Fruit fly (Drosophila melanogaster) whole organism, wandering third instar larva: Measurements from ENCODE around the gene CG5886.

ENCODE experiments used
- Abd-B ChIP-seq: fragments of >200 bp; optimal IDR thresholded peaks from 2 replicates; lab custom pipeline; 2017; ENCODE audit warnings: missing biosample characterization, missing genetic modification characterization
- CG32264 ChIP-seq: fragments of 200-800 bp; sonication (Bioruptor generic); optimal IDR thresholded peaks from 2 replicates; lab custom pipeline; 2016; ENCODE audit warnings: missing biosample characterization, missing genetic modification characterization
- CG9705 ChIP-seq: fragments of 200-800 bp; sonication (Bioruptor generic); optimal IDR thresholded peaks from 2 replicates; lab custom pipeline; 2018; ENCODE audit warnings: missing biosample characterization, mild to moderate bottlenecking, missing genetic modification characterization
- CrebA ChIP-seq: fragments of 200-800 bp; sonication (Bioruptor generic); optimal IDR thresholded peaks from 2 replicates; lab custom pipeline; 2016; ENCODE audit warnings: missing biosample characterization, mild to moderate bottlenecking, missing genetic modification characterization, borderline replicate concordance
- Dfd ChIP-seq: fragments of >200 bp; optimal IDR thresholded peaks from 2 replicates; lab custom pipeline; 2017; ENCODE audit warnings: missing biosample characterization, missing genetic modification characterization
- HLH106 ChIP-seq: fragments of 200-800 bp; optimal IDR thresholded peaks from 3 replicates; lab custom pipeline; 2019; ENCODE audit warnings: missing biosample characterization, mild to moderate bottlenecking, missing genetic modification characterization, moderate library complexity
- Hnf4 ChIP-seq: fragments of 200-800 bp; sonication (Bioruptor generic); optimal IDR thresholded peaks from 2 replicates; lab custom pipeline; 2016; ENCODE audit warnings: missing biosample characterization, mild to moderate bottlenecking, missing genetic modification characterization
- Hr78 ChIP-seq: fragments of >200 bp; optimal IDR thresholded peaks from 2 replicates; lab custom pipeline; 2017; ENCODE audit warnings: missing biosample characterization, missing genetic modification characterization
- Hr83 ChIP-seq: fragments of 200-300 bp; sonication (Bioruptor generic); optimal IDR thresholded peaks from 2 replicates; lab custom pipeline; 2016; ENCODE audit warnings: missing biosample characterization, mild to moderate bottlenecking, missing genetic modification characterization, moderate library complexity; ENCODE audit not compliant: poor library complexity, severe bottlenecking
- Jra ChIP-seq: sonication (Bioruptor generic); optimal IDR thresholded peaks from 2 replicates; lab custom pipeline; 2016; ENCODE audit warnings: missing biosample characterization, missing genetic modification characterization
- Myc ChIP-seq: fragments of >200 bp; optimal IDR thresholded peaks from 2 replicates; lab custom pipeline; 2017
- OdsH ChIP-seq: fragments of 200-800 bp; sonication (Bioruptor generic); optimal IDR thresholded peaks from 2 replicates; lab custom pipeline; 2016; ENCODE audit warnings: missing biosample characterization, mild to moderate bottlenecking, missing genetic modification characterization
- Rel ChIP-seq, 2 experiments: fragments of 200-800 bp; sonication (Bioruptor generic) in 1 of 2; optimal IDR thresholded peaks; 2 replicates in 1 of 2; 3 replicates in 1 of 2; lab custom pipeline; 2016 to 2019; ENCODE audit warnings: mild to moderate bottlenecking in 2 of 2, missing biosample characterization in 2 of 2, missing genetic modification characterization in 2 of 2, moderate library complexity in 1 of 2
- Sp1 ChIP-seq: fragments of 200-800 bp; sonication (Bioruptor generic); optimal IDR thresholded peaks from 3 replicates; lab custom pipeline; 2019; ENCODE audit warnings: missing biosample characterization, mild to moderate bottlenecking, missing genetic modification characterization, moderate library complexity
- Vsx2 ChIP-seq: fragments of 200-300, 225-300 bp; sonication (Bioruptor generic); optimal IDR thresholded peaks from 2 replicates; lab custom pipeline; 2018; ENCODE audit warnings: missing biosample characterization, missing genetic modification characterization; ENCODE audit not compliant: partially characterized antibody
- brk ChIP-seq: fragments of 200-800 bp; sonication (Bioruptor generic); optimal IDR thresholded peaks from 2 replicates; lab custom pipeline; 2016; ENCODE audit warnings: missing biosample characterization, mild to moderate bottlenecking, missing genetic modification characterization
- dl ChIP-seq, 2 experiments: fragments of 175-275, 200-275 bp in 1 of 2; fragments of 200-275 bp in 1 of 2; sonication (Bioruptor generic); optimal IDR thresholded peaks; lab custom pipeline; 2018; ENCODE audit warnings: mild to moderate bottlenecking in 2 of 2, missing biosample characterization in 2 of 2, missing genetic modification characterization in 2 of 2, moderate library complexity in 2 of 2; ENCODE audit not compliant: partially characterized antibody in 2 of 2, insufficient read depth in 1 of 2
- dmrt93B ChIP-seq: fragments of 200-800 bp; sonication (Bioruptor generic); optimal IDR thresholded peaks from 2 replicates; lab custom pipeline; 2018; ENCODE audit warnings: missing biosample characterization, mild to moderate bottlenecking, missing genetic modification characterization
- dsf ChIP-seq: sonication (Bioruptor generic); optimal IDR thresholded peaks from 2 replicates; lab custom pipeline; 2016; ENCODE audit warnings: missing biosample characterization, missing genetic modification characterization, borderline replicate concordance
- ey ChIP-seq: fragments of 200-800 bp; sonication (Bioruptor generic); optimal IDR thresholded peaks from 2 replicates; lab custom pipeline; 2016; ENCODE audit warnings: missing biosample characterization, missing genetic modification characterization
- foxo ChIP-seq, 2 experiments: fragments of 200-800 bp; sonication (Bioruptor generic); optimal IDR thresholded peaks; 2 replicates in 1 of 2; 3 replicates in 1 of 2; lab custom pipeline; 2016 to 2017; ENCODE audit warnings: missing biosample characterization in 2 of 2, missing genetic modification characterization in 2 of 2
- fru ChIP-seq: fragments of 200-800 bp; sonication (Bioruptor generic); optimal IDR thresholded peaks from 3 replicates; lab custom pipeline; 2016; ENCODE audit warnings: missing biosample characterization, mild to moderate bottlenecking, missing genetic modification characterization
- h ChIP-seq: fragments of 200-800 bp; sonication (Bioruptor generic); optimal IDR thresholded peaks from 3 replicates; lab custom pipeline; 2016; ENCODE audit warnings: missing biosample characterization, mild to moderate bottlenecking, missing genetic modification characterization
- jim ChIP-seq: fragments of 175-275, 200-325 bp; sonication (Bioruptor generic); optimal IDR thresholded peaks from 2 replicates; lab custom pipeline; 2016; ENCODE audit warnings: missing biosample characterization, mild to moderate bottlenecking, missing genetic modification characterization
- lola ChIP-seq: fragments of >200 bp; optimal IDR thresholded peaks from 2 replicates; lab custom pipeline; 2017; ENCODE audit warnings: missing biosample characterization, missing genetic modification characterization
- pan ChIP-seq: fragments of >200 bp; optimal IDR thresholded peaks from 2 replicates; lab custom pipeline; 2017
- rgr ChIP-seq: fragments of 200-800 bp; sonication (Bioruptor generic); optimal IDR thresholded peaks from 3 replicates; lab custom pipeline; 2016; ENCODE audit warnings: missing biosample characterization, mild to moderate bottlenecking, missing genetic modification characterization
- sv ChIP-seq: fragments of 200-800 bp; sonication (Bioruptor generic); optimal IDR thresholded peaks from 3 replicates; lab custom pipeline; 2016; ENCODE audit warnings: missing biosample characterization, missing genetic modification characterization
- tai ChIP-seq: sonication (Bioruptor generic); optimal IDR thresholded peaks from 2 replicates; lab custom pipeline; 2016; ENCODE audit warnings: missing biosample characterization, missing genetic modification characterization

Gene CG5886

DNA sequence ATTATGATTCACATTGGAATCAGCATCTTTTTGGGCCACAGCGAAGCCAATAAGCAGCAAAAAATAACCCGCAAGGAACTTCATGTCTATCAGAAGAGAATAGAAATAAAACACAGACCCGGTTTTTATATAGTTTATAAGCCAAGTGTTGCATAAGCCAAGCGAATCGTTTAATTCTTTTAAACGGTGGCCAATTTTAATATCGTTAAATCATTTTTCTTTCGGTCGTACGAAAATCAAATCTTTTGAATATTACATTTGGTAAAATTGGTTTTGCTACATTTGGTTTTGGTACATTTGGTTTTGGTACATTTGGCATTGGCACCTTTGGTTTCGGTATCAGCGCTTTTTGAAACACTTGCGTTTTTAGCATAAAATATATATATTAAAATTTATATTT lies 21.3 kb upstream of the CG5886 start, which contains the start of gene Sfp96F:
Gene Sfp96F (minus strand): TSS at position 101 of the 400 bp plus-strand sequence.
- TF ChIP-seq Sp1 (no peak), Rel (GFP tag; optimal IDR thresholded peaks at IDR 0.05; lab: Kevin White, UChicago) (no peak), Rel (tag; optimal IDR thresholded peaks at IDR 0.05; lab: Kevin White, UChicago) (no peak), ey (no peak), Vsx2 (GFP tag; lab: Kevin White, UChicago) (no peak), pan (lab: Kevin White, UChicago) (no peak), dl (GFP tag; optimal IDR thresholded peaks at IDR 0.05; lab: Kevin White, UChicago; ENCODE audit: insufficient read depth in 1 of 2, partially characterized antibody in 2 of 2) (no peak), Dfd (GFP tag; lab: Kevin White, UChicago) (no peak)

DNA sequence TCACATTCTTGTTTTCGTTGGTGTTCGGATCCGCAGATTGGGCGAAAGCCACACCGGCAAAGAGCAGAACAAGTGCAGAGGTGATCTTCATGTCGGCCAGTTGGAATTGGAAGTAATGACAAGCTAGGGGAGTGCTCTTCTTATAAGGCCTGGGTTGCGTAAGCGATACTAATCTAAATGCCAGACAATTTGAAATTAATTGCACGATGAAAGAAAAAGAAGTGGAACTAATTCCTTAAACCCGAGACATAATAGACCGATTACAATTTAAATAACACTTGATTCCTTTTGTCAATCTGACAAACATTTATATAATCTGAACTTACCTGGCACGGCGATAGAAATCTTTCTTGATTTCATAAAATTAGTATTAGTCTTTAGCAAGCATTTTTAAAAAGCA lies 20.6 kb upstream of the CG5886 start, which contains the start of gene Mst57Db:
Gene Mst57Db (minus strand): TSS at position 101 of the 400 bp plus-strand sequence.
- TF ChIP-seq pan (lab: Kevin White, UChicago) (no peak), HLH106 (tag; lab: Kevin White, UChicago) (no peak), CrebA (GFP tag; lab: Kevin White, UChicago) (no peak), CG9705 (GFP tag; lab: Kevin White, UChicago) (no peak), dl (GFP tag; optimal IDR thresholded peaks at IDR 0.05; lab: Kevin White, UChicago; ENCODE audit: insufficient read depth in 1 of 2, partially characterized antibody in 2 of 2) (no peak), dmrt93B (GFP tag; lab: Kevin White, UChicago) (no peak), Hr83 (GFP tag; lab: Kevin White, UChicago) (no peak), rgr (GFP tag; lab: Kevin White, UChicago) (no peak), Hnf4 (GFP tag; lab: Kevin White, UChicago) (no peak), Abd-B (no peak), Jra (GFP tag; lab: Kevin White, UChicago) (no peak), dsf (no peak), h (GFP tag; lab: Kevin White, UChicago) (no peak), tai (GFP tag; lab: Kevin White, UChicago) (no peak), foxo (GFP tag; optimal IDR thresholded peaks at IDR 0.05; lab: Kevin White, UChicago) (no peak), Vsx2 (GFP tag; lab: Kevin White, UChicago) (no peak), Sp1 (no peak), lola (GFP tag; lab: Kevin White, UChicago) (no peak), Rel (GFP tag; optimal IDR thresholded peaks at IDR 0.05; lab: Kevin White, UChicago) (no peak), Rel (tag; optimal IDR thresholded peaks at IDR 0.05; lab: Kevin White, UChicago) (no peak), CG32264 (GFP tag; lab: Kevin White, UChicago) (no peak)

DNA sequence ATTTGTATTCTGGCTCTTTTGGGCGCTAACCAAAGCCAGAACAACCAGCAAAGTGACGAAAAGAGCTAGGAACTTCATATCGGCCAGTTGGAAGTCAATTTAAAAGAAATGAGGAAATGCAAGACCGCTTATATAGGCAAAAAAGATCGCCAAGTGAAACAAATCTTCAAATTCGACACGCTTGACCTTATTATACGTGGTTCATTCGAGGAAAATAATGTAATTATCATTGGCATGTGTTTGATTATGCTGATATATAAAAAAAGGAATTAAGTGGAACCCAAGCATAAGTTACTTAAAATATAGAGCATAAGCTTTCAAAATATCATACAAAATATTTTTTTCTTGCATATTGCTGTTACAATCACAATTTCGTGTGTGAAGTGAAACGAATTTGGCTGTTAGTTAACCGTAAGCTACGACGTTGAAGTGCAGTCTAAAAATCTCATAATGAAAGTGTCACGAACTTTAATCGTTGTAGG lies 19.6 kb upstream of the CG5886 start, which contains the start of the genes Mst57Da and alpha4GT2:
Gene Mst57Da (minus strand): TSS at position 101 of the 482 bp plus-strand sequence.
Gene alpha4GT2 (plus strand): TSS at position 432 of the 482 bp plus-strand sequence.
- no peak for TF ChIP-seq dsf
- TF ChIP-seq Vsx2 (GFP tag; lab: Kevin White, UChicago): no peak
- TF ChIP-seq Dfd (GFP tag; lab: Kevin White, UChicago): no peak
- no peak for TF ChIP-seq rgr (GFP tag; lab: Kevin White, UChicago)
- no peak for TF ChIP-seq sv (GFP tag; lab: Kevin White, UChicago)
- no peak for TF ChIP-seq Hnf4 (GFP tag; lab: Kevin White, UChicago)
- TF ChIP-seq Hr78 (GFP tag; lab: Kevin White, UChicago): no peak
- TF ChIP-seq pan (lab: Kevin White, UChicago): no peak

DNA sequence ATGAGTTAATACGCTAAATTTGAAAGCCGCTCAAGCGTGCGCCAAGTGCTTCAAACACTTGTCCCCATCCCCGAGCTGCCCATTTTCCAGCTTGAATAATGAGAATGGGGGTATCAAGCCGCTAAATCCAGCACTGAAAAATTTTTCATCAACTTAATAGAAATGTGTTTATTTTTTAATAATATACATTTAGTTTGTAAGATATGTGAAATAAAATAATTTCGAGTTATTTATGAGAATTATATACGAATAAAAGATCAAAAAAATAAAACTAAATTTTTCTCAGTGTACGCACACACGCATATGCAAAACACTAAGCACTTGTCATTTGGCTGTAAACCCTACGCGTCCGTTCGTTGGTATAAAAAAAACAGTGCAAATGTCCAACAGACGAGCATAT lies 3.4 kb downstream of the CG5886 start:
- TF ChIP-seq Dfd (GFP tag; lab: Kevin White, UChicago) (no peak), HLH106 (tag; lab: Kevin White, UChicago) (peak; percentile 13)

DNA sequence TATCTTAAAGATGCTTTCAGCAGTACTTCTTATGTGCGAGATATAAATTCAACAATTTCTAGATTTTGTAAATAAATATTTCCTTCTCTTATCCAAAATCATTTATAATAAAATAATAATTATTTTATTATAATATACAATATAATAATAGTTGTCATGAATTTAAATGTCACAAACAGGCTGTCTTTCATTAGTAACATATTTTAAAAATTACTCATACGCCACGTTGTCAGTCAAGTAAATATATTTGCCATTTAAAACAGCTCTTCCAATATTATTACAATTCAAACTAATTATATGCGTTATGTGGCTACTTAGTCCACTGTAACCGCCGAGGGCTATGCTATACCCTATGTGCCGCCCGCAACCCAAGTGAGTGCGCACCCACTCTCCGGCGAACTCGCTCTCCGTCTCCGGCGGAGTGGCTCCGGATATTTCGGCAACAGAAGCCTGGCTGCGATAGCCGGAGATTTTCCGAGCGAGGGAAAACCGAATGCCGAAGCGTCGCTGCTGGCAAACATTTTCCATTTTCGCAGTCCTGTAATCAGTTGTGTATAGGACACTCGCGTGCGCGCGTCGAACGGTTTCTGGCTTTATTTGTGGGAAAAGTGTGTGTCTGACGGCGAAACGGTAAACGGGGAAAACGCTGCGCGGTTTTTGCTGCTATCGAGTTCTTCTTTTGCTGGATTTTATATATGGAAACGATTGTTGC lies 4.3 kb downstream of the CG5886 start, which contains the start of gene CG5890:
Gene CG5890 (plus strand): TSS at position 561 of the 712 bp plus-strand sequence.
- no peak for TF ChIP-seq fru (GFP tag; lab: Kevin White, UChicago)
- TF ChIP-seq Jra (GFP tag; lab: Kevin White, UChicago): no peak
- no peak for TF ChIP-seq Myc (lab: Kevin White, UChicago)
- TF ChIP-seq brk: no peak
- no peak for TF ChIP-seq jim (GFP tag; lab: Kevin White, UChicago)
- TF ChIP-seq pan (lab: Kevin White, UChicago): no peak
- TF ChIP-seq dmrt93B (GFP tag; lab: Kevin White, UChicago): no peak
- TF ChIP-seq Rel (GFP tag; optimal IDR thresholded peaks at IDR 0.05; lab: Kevin White, UChicago): no peak
- no peak for TF ChIP-seq Rel (tag; optimal IDR thresholded peaks at IDR 0.05; lab: Kevin White, UChicago)
- no peak for TF ChIP-seq tai (GFP tag; lab: Kevin White, UChicago)
- no peak for TF ChIP-seq Hr78 (GFP tag; lab: Kevin White, UChicago)
- no peak for TF ChIP-seq Hnf4 (GFP tag; lab: Kevin White, UChicago)
- no peak for TF ChIP-seq OdsH (GFP tag; lab: Kevin White, UChicago)
- TF ChIP-seq h (GFP tag; lab: Kevin White, UChicago): no peak
- no peak for TF ChIP-seq dl (GFP tag; optimal IDR thresholded peaks at IDR 0.05; lab: Kevin White, UChicago; ENCODE audit: insufficient read depth in 1 of 2, partially characterized antibody in 2 of 2)
- no peak for TF ChIP-seq Abd-B
